Worm (Caenorhabditis elegans): Measurements from ENCODE around the gene K01D12.20.

The K01D12.20 gene

ce11 chrV:12415656-12416055 lies 15.0 kb upstream of the K01D12.20 start, which contains the start of gene cdr-2:
Gene cdr-2 (minus strand): TSS chrV:12415709.
- TF ChIP-seq bed-2 (GFP tag; IDR thresholded peaks at IDR 0.05) = no peak
- TF ChIP-seq hlh-12 (tag; optimal IDR thresholded peaks at IDR 0.05) = no peak
- TF ChIP-seq cebp-1 (GFP tag; IDR thresholded peaks at IDR 0.05) = peak; percentile 47; the same call in 1 of the 2 replicates
- TF ChIP-seq cebp-1 (tag; optimal IDR thresholded peaks at IDR 0.05) = no peak
- TF ChIP-seq ceh-40 (GFP tag; IDR thresholded peaks at IDR 0.05) = no peak
- TF ChIP-seq cebp-2 (GFP tag; IDR thresholded peaks at IDR 0.05) = no peak
- no peak for TF ChIP-seq nfyb-1 (GFP tag; IDR thresholded peaks at IDR 0.05)
- peak; percentile 73 for TF ChIP-seq nhr-80 (tag; optimal IDR thresholded peaks at IDR 0.05)

ce11 chrV:12414362-12414761 lies 13.7 kb upstream of the K01D12.20 start:
- TF ChIP-seq dpl-1 (GFP tag; optimal IDR thresholded peaks at IDR 0.05) (no peak), ceh-40 (GFP tag; IDR thresholded peaks at IDR 0.05) (no peak), B0261.1 (tag; optimal IDR thresholded peaks at IDR 0.05) (no peak), nhr-179 (tag; optimal IDR thresholded peaks at IDR 0.05) (no peak), efl-1 (GFP tag; optimal IDR thresholded peaks at IDR 0.05) (no peak), nhr-80 (tag; optimal IDR thresholded peaks at IDR 0.05) (peak; percentile 0), B0035.1 (tag; optimal IDR thresholded peaks at IDR 0.05) (no peak)

ce11 chrV:12413651-12414114 lies 13.1 kb upstream of the K01D12.20 start, which contains the start of gene cdr-6:
Gene cdr-6 (minus strand): TSS chrV:12413701.
- peak; percentile 44; the same call in 1 of the 2 replicates for TF ChIP-seq hmg-1.2 (GFP tag; IDR thresholded peaks at IDR 0.05)
- TF ChIP-seq ceh-79 (tag; optimal IDR thresholded peaks at IDR 0.05) = no peak
- no peak for TF ChIP-seq atf-7 (tag; optimal IDR thresholded peaks at IDR 0.05)
- peak; percentile 15 for TF ChIP-seq nhr-80 (tag; optimal IDR thresholded peaks at IDR 0.05)
- no peak for TF ChIP-seq nhr-27 (tag; optimal IDR thresholded peaks at IDR 0.05)

ce11 chrV:12412321-12412720 lies 11.7 kb upstream of the K01D12.20 start:
- no peak for TF ChIP-seq tbp1 (GFP tag; optimal IDR thresholded peaks at IDR 0.05)
- TF ChIP-seq F10E7.11 (tag; optimal IDR thresholded peaks at IDR 0.05) = no peak
- no peak for TF ChIP-seq tlf-1 (GFP tag; optimal IDR thresholded peaks at IDR 0.05)
- no peak for TF ChIP-seq Y56A3A.18 (GFP tag; IDR thresholded peaks at IDR 0.05)
- TF ChIP-seq athp-1 (tag; optimal IDR thresholded peaks at IDR 0.05) = no peak
- TF ChIP-seq ztf-26 (tag; optimal IDR thresholded peaks at IDR 0.05) = no peak
- no peak for TF ChIP-seq nhr-80 (tag; optimal IDR thresholded peaks at IDR 0.05)
- no peak for TF ChIP-seq ceh-100 (GFP tag; IDR thresholded peaks at IDR 0.05)
- no peak for TF ChIP-seq attf-5 (GFP tag; optimal IDR thresholded peaks at IDR 0.05)
- no peak for TF ChIP-seq ztf-6 (GFP tag; IDR thresholded peaks at IDR 0.05)
- TF ChIP-seq ceh-27 (GFP tag; optimal IDR thresholded peaks at IDR 0.05) = no peak
- TF ChIP-seq ceh-79 (tag; optimal IDR thresholded peaks at IDR 0.05) = no peak

ce11 chrV:12411909-12412308 lies 11.3 kb upstream of the K01D12.20 start, which contains the start of gene cdr-7:
Gene cdr-7 (minus strand): TSS chrV:12412113.
- no peak for TF ChIP-seq snpc-1.1 (tag; optimal IDR thresholded peaks at IDR 0.05; ENCODE audit: insufficient read depth)
- no peak for TF ChIP-seq athp-1 (tag; optimal IDR thresholded peaks at IDR 0.05)
- no peak for TF ChIP-seq nhr-80 (tag; optimal IDR thresholded peaks at IDR 0.05)
- no peak for TF ChIP-seq snpc-3.4 (tag; optimal IDR thresholded peaks at IDR 0.05)
- TF ChIP-seq hmg-1.2 (GFP tag; IDR thresholded peaks at IDR 0.05) = no peak
- TF ChIP-seq lin-40 (tag; optimal IDR thresholded peaks at IDR 0.05) = no peak
- no peak for TF ChIP-seq mes-4 (tag; optimal IDR thresholded peaks at IDR 0.05)
- TF ChIP-seq ztf-26 (tag; optimal IDR thresholded peaks at IDR 0.05) = no peak

Data from whole organism, young adult.